Fruit fly (Drosophila melanogaster) whole organism, larva: ENCODE results near the gene CG15465.
A peak's percentile ranks its signal among the peaks of the same experiment; 100 is the strongest.

ENCODE experiments used
- noc ChIP-seq: fragments of 200-800 bp; sonication (Bioruptor generic); optimal IDR thresholded peaks from 3 replicates; lab custom pipeline; 2019; ENCODE audit warnings: missing biosample characterization, mild to moderate bottlenecking, missing genetic modification characterization, moderate library complexity

The CG15465 gene

dm6 chrX:5085469-5085868 is at the start of gene CG15465, which contains the start of gene rg:
CG15465 (plus strand) TSS chrX:5085759.
rg (plus strand) TSS chrX:5085759.
- TF ChIP-seq noc (tag; lab: Kevin White, UChicago) = no peak

dm6 chrX:5038411-5038810 is 47.1 kb upstream of the CG15465 start:
- no peak for TF ChIP-seq noc (tag; lab: Kevin White, UChicago)

dm6 chrX:5040098-5040497 is 45.5 kb upstream of the CG15465 start:
- no peak for TF ChIP-seq noc (tag; lab: Kevin White, UChicago)

dm6 chrX:5041525-5042454 is 43.8 kb upstream of the CG15465 start:
- TF ChIP-seq noc (tag; lab: Kevin White, UChicago) = peak; percentile 54

- TF ChIP-seq noc (tag; lab: Kevin White, UChicago) = no peak
Measured at dm6 chrX:5044433-5045110, 41.0 kb upstream of the CG15465 start.

- no peak for TF ChIP-seq noc (tag; lab: Kevin White, UChicago)
Measured at dm6 chrX:5045158-5045557, 40.4 kb upstream of the CG15465 start.

- peak; percentile 73 for TF ChIP-seq noc (tag; lab: Kevin White, UChicago)
Measured at dm6 chrX:5046256-5046894, 39.2 kb upstream of the CG15465 start.

dm6 chrX:5046895-5047306 is 38.7 kb upstream of the CG15465 start:
- no peak for TF ChIP-seq noc (tag; lab: Kevin White, UChicago)

dm6 chrX:5047886-5048533 is 37.5 kb upstream of the CG15465 start, which contains the start of gene ovo:
ovo (plus strand) TSS chrX:5048273.
- no peak for TF ChIP-seq noc (tag; lab: Kevin White, UChicago)

dm6 chrX:5051049-5051448 is 34.5 kb upstream of the CG15465 start:
- TF ChIP-seq noc (tag; lab: Kevin White, UChicago) = no peak

dm6 chrX:5052994-5053393 is 32.6 kb upstream of the CG15465 start:
- TF ChIP-seq noc (tag; lab: Kevin White, UChicago) = no peak

dm6 chrX:5055011-5055410 is 30.5 kb upstream of the CG15465 start:
- TF ChIP-seq noc (tag; lab: Kevin White, UChicago) = no peak

- no peak for TF ChIP-seq noc (tag; lab: Kevin White, UChicago)
Measured at dm6 chrX:5056076-5056475, 29.5 kb upstream of the CG15465 start.

dm6 chrX:5058688-5059087 is 26.9 kb upstream of the CG15465 start:
- TF ChIP-seq noc (tag; lab: Kevin White, UChicago) = no peak

dm6 chrX:5061989-5062388 is 23.6 kb upstream of the CG15465 start:
- TF ChIP-seq noc (tag; lab: Kevin White, UChicago) = no peak
